Worm (Caenorhabditis elegans) whole organism, L1 larva: Measurements from ENCODE around the gene tsct-1.

Experiments used
- C16A3.4 ChIP-seq: fragments of 150-350 bp; optimal IDR thresholded peaks from 2 replicates; lab custom pipeline; 2014; ENCODE audit warnings: missing biosample characterization, missing genetic modification characterization
- F16B12.6 ChIP-seq: fragments of 150-350 bp; optimal IDR thresholded peaks from 2 replicates; lab custom pipeline; 2014; ENCODE audit warnings: missing biosample characterization, missing genetic modification characterization
- Y116A8C.19 ChIP-seq: sonication (generic microtip); optimal IDR thresholded peaks from 2 replicates; lab custom pipeline; 2016; ENCODE audit warnings: missing compliant biosample characterization, missing genetic modification characterization, borderline replicate concordance
- alr-1 ChIP-seq: fragments of 200-800 bp; sonication (Bioruptor generic); optimal IDR thresholded peaks from 2 replicates; lab custom pipeline; 2018; ENCODE audit warnings: borderline replicate concordance, mild to moderate bottlenecking, missing genetic modification characterization, missing compliant biosample characterization
- aly-2 ChIP-seq: fragments of 150-350 bp; optimal IDR thresholded peaks from 2 replicates; lab custom pipeline; 2014; ENCODE audit warnings: missing biosample characterization, missing genetic modification characterization
- ama-1 ChIP-seq: fragments of 150-350 bp; optimal IDR thresholded peaks from 2 replicates; lab custom pipeline; 2014
- blmp-1 ChIP-seq: fragments of 150-350 bp; optimal IDR thresholded peaks from 2 replicates; lab custom pipeline; 2014; ENCODE audit warnings: missing biosample characterization, missing genetic modification characterization
- ceh-63 ChIP-seq: fragments of 200-800 bp; sonication (Bioruptor generic); optimal IDR thresholded peaks from 2 replicates; lab custom pipeline; 2018; ENCODE audit warnings: mild to moderate bottlenecking, missing genetic modification characterization, missing compliant biosample characterization
- ceh-8 ChIP-seq: fragments of 200-800 bp; sonication (Bioruptor generic); optimal IDR thresholded peaks from 2 replicates; lab custom pipeline; 2018; ENCODE audit warnings: mild to moderate bottlenecking, missing genetic modification characterization, moderate library complexity, missing compliant biosample characterization
- ceh-88 ChIP-seq: fragments of 200-800 bp; sonication (Bioruptor generic); IDR thresholded peaks from 2 replicates; pipeline ENCODE4 v1.3.6; 2022; ENCODE audit warnings: missing genetic modification characterization, missing compliant biosample characterization
- egl-13 ChIP-seq: sonication (generic microtip); optimal IDR thresholded peaks from 2 replicates; lab custom pipeline; 2016; ENCODE audit warnings: missing genotype, missing genetic modification reagents, missing genetic modification characterization, missing compliant biosample characterization
- elt-2 ChIP-seq: sonication (generic microtip); optimal IDR thresholded peaks from 2 replicates; lab custom pipeline; 2016; ENCODE audit warnings: missing genetic modification characterization, mild to moderate bottlenecking, inconsistent platforms, missing compliant biosample characterization, missing genetic modification reagents
- elt-3 ChIP-seq, 6 experiments: fragments of 150-350 bp in 1 of 6; sonication (generic microtip); optimal IDR thresholded peaks; 2 replicates each; lab custom pipeline; 2017 to 2018; ENCODE audit warnings: missing biosample characterization in 6 of 6, missing genetic modification characterization in 6 of 6, inconsistent platforms in 1 of 6
- fkh-4 ChIP-seq: sonication (generic microtip); optimal IDR thresholded peaks from 2 replicates; lab custom pipeline; 2016; ENCODE audit warnings: missing compliant biosample characterization, missing genetic modification characterization, borderline replicate concordance
- fos-1 ChIP-seq: fragments of 150-350 bp; optimal IDR thresholded peaks from 2 replicates; lab custom pipeline; 2014; ENCODE audit warnings: missing biosample characterization, missing genetic modification characterization
- grh-1 ChIP-seq: fragments of 200-800 bp; sonication (Bioruptor generic); IDR thresholded peaks from 2 replicates; pipeline ENCODE4 v1.3.6; 2022; ENCODE audit warnings: missing genetic modification reagents, missing genetic modification characterization, missing compliant biosample characterization
- hlh-4 ChIP-seq: sonication (generic microtip); optimal IDR thresholded peaks from 2 replicates; lab custom pipeline; 2016; ENCODE audit warnings: mild to moderate bottlenecking, missing genetic modification characterization, missing compliant biosample characterization
- hpl-2 ChIP-seq: fragments of 150-350 bp; optimal IDR thresholded peaks from 2 replicates; lab custom pipeline; 2014; ENCODE audit warnings: missing biosample characterization, missing genetic modification reagents, missing genetic modification characterization
- lin-14 ChIP-seq: fragments of 200-800 bp; sonication (Bioruptor generic); optimal IDR thresholded peaks from 2 replicates; lab custom pipeline; 2018; ENCODE audit warnings: mild to moderate bottlenecking, missing genetic modification characterization, moderate library complexity, missing compliant biosample characterization
- lin-35 ChIP-seq, 2 experiments: fragments of 150-350 bp; optimal IDR thresholded peaks; 2 replicates each; lab custom pipeline; 2014; ENCODE audit warnings: missing biosample characterization in 2 of 2, missing genetic modification characterization in 2 of 2, missing genetic modification reagents in 2 of 2
- lir-3 ChIP-seq: sonication (generic microtip); optimal IDR thresholded peaks from 2 replicates; lab custom pipeline; 2016; ENCODE audit warnings: mild to moderate bottlenecking, missing genetic modification characterization, moderate library complexity, missing compliant biosample characterization; ENCODE audit not compliant: poor library complexity
- lsy-2 ChIP-seq, 2 experiments: fragments of 150-350 bp; optimal IDR thresholded peaks; 2 replicates each; lab custom pipeline; 2014; ENCODE audit warnings: missing biosample characterization in 2 of 2, missing genetic modification characterization in 2 of 2
- nhr-12 ChIP-seq: sonication (generic microtip); optimal IDR thresholded peaks from 2 replicates; lab custom pipeline; 2017; ENCODE audit warnings: missing biosample characterization, missing genetic modification characterization
- nhr-19 ChIP-seq: fragments of 200-800 bp; sonication (Bioruptor generic); conservative IDR thresholded peaks from 2 replicates; pipeline ENCODE4 v1.3.6; 2022; ENCODE audit warnings: missing genetic modification characterization, missing compliant biosample characterization
- nhr-20 ChIP-seq: sonication (generic microtip); optimal IDR thresholded peaks from 2 replicates; lab custom pipeline; 2016; ENCODE audit warnings: mild to moderate bottlenecking, missing genetic modification characterization, missing compliant biosample characterization
- nhr-47 ChIP-seq: sonication (generic microtip); optimal IDR thresholded peaks from 2 replicates; lab custom pipeline; 2016; ENCODE audit warnings: mild to moderate bottlenecking, missing genetic modification characterization, moderate library complexity, missing compliant biosample characterization
- nhr-71 ChIP-seq: sonication (generic microtip); optimal IDR thresholded peaks from 2 replicates; lab custom pipeline; 2016; ENCODE audit warnings: mild to moderate bottlenecking, missing genetic modification characterization, moderate library complexity, missing compliant biosample characterization
- nhr-85 ChIP-seq: sonication (generic microtip); peaks from one replicate; lab custom pipeline; 2016; ENCODE audit warnings: missing genetic modification characterization, inconsistent platforms, missing compliant biosample characterization
- nhr-90 ChIP-seq: sonication (generic microtip); optimal IDR thresholded peaks from 2 replicates; lab custom pipeline; 2016; ENCODE audit warnings: mild to moderate bottlenecking, missing genetic modification characterization, missing compliant biosample characterization; ENCODE audit not compliant: poor library complexity
- pag-3 ChIP-seq: sonication (generic microtip); optimal IDR thresholded peaks from 2 replicates; lab custom pipeline; 2017; ENCODE audit warnings: missing genetic modification characterization, mild to moderate bottlenecking, missing compliant biosample characterization, antibody characterized with exemption, borderline replicate concordance; ENCODE audit not compliant: insufficient read depth
- rnt-1 ChIP-seq: sonication (generic microtip); optimal IDR thresholded peaks from 2 replicates; lab custom pipeline; 2016; ENCODE audit warnings: mild to moderate bottlenecking, missing genetic modification characterization, moderate library complexity, missing compliant biosample characterization
- snpc-4 ChIP-seq: fragments of 150-350 bp; optimal IDR thresholded peaks from 2 replicates; lab custom pipeline; 2014; ENCODE audit warnings: missing biosample characterization, missing genetic modification characterization
- snu-23 ChIP-seq: sonication (generic microtip); optimal IDR thresholded peaks from 2 replicates; lab custom pipeline; 2016; ENCODE audit warnings: missing genetic modification characterization, missing compliant biosample characterization
- sptf-1 ChIP-seq: fragments of 150-350 bp; optimal IDR thresholded peaks from 2 replicates; lab custom pipeline; 2014; ENCODE audit warnings: missing biosample characterization, missing genetic modification characterization
- tbx-2 ChIP-seq: sonication (generic microtip); optimal IDR thresholded peaks from 2 replicates; lab custom pipeline; 2016; ENCODE audit warnings: missing genetic modification characterization, missing compliant biosample characterization
- unc-130 ChIP-seq: fragments of 150-350 bp; optimal IDR thresholded peaks from 2 replicates; lab custom pipeline; 2017; ENCODE audit warnings: missing biosample characterization, missing genetic modification characterization, inconsistent platforms
- zip-4 ChIP-seq: fragments of 200-800 bp; sonication (Bioruptor generic); optimal IDR thresholded peaks from 2 replicates; lab custom pipeline; 2018; ENCODE audit warnings: mild to moderate bottlenecking, missing genetic modification characterization, moderate library complexity, missing compliant biosample characterization
- ztf-11 ChIP-seq, 2 experiments: sonication (generic microtip); optimal IDR thresholded peaks; 2 replicates each; lab custom pipeline; 2016 to 2017; ENCODE audit warnings: missing genetic modification characterization in 2 of 2, missing biosample characterization in 1 of 2, missing compliant biosample characterization in 1 of 2

The tsct-1 gene

ce11 chrX:12413941-12414340 lies 20.0 kb upstream of the tsct-1 start, which contains the start of gene lin-2:
Gene lin-2 (minus strand): TSS chrX:12414041.
- TF ChIP-seq elt-2 (tag; lab: Kevin White, UChicago) (peak; percentile 3), ceh-63 (GFP tag; lab: Kevin White, UChicago) (no peak)

ce11 chrX:12415832-12416231 lies 18.1 kb upstream of the tsct-1 start:
- TF ChIP-seq sptf-1 (tag; lab: Kevin White, UChicago) (no peak), rnt-1 (peak; percentile 15), lin-14 (GFP tag; lab: Kevin White, UChicago) (peak; percentile 38)

- no peak for TF ChIP-seq Y116A8C.19
- TF ChIP-seq nhr-71 (tag; lab: Kevin White, UChicago): peak; percentile 67
- no peak for TF ChIP-seq snpc-4
- no peak for TF ChIP-seq ceh-8 (GFP tag; lab: Kevin White, UChicago)
- TF ChIP-seq unc-130 (tag; lab: Kevin White, UChicago): no peak
- TF ChIP-seq alr-1: no peak
- peak; percentile 29 for TF ChIP-seq nhr-90 (tag; lab: Kevin White, UChicago)
- no peak for TF ChIP-seq ztf-11 (tag; optimal IDR thresholded peaks at IDR 0.05; lab: Kevin White, UChicago)
- no peak for TF ChIP-seq zip-4 (GFP tag; lab: Kevin White, UChicago)
- peak; percentile 23 for TF ChIP-seq snu-23 (GFP tag; lab: Kevin White, UChicago)
- peak in 3 of 6 experiments; percentile 25 to 50 (median 38) for TF ChIP-seq elt-3 (tag; optimal IDR thresholded peaks at IDR 0.05; lab: Kevin White, UChicago)
- no peak for TF ChIP-seq fos-1
- TF ChIP-seq nhr-85: peak; percentile 87
- TF ChIP-seq grh-1: peak; percentile 88
- TF ChIP-seq tbx-2 (tag; lab: Kevin White, UChicago): peak; percentile 20
- no peak for TF ChIP-seq hpl-2 (GFP tag; lab: Kevin White, UChicago)
- TF ChIP-seq nhr-20 (tag; lab: Kevin White, UChicago): peak; percentile 70
- TF ChIP-seq nhr-19 (GFP tag; lab: Robert Waterston, UW): peak; percentile 48
- no peak for TF ChIP-seq lin-35 (GFP tag; optimal IDR thresholded peaks at IDR 0.05; lab: Kevin White, UChicago)
- peak; percentile 63 for TF ChIP-seq lin-14 (GFP tag; lab: Kevin White, UChicago)
- no peak for TF ChIP-seq egl-13 (tag; lab: Kevin White, UChicago)
- TF ChIP-seq pag-3 (tag; lab: Kevin White, UChicago): no peak
- TF ChIP-seq, all 84 proteins: peak for 10
These were observed 11.3 kb upstream of the tsct-1 start for ce11 chrX:12422580-12422979.

ce11 chrX:12425427-12425826 lies 8.5 kb upstream of the tsct-1 start, which contains the start of gene T24D3.2:
Gene T24D3.2 (plus strand): TSS chrX:12425730.
- TF ChIP-seq elt-3 (tag; optimal IDR thresholded peaks at IDR 0.05; lab: Kevin White, UChicago) (peak in 5 of 6 experiments; percentile 41 to 78 (median 66)), lsy-2 (tag; optimal IDR thresholded peaks at IDR 0.05; lab: Kevin White, UChicago) (no peak), nhr-47 (peak; percentile 18), nhr-19 (GFP tag; lab: Robert Waterston, UW) (peak; percentile 34), F16B12.6 (tag; lab: Kevin White, UChicago) (no peak), nhr-12 (tag; lab: Kevin White, UChicago) (no peak), blmp-1 (peak; percentile 83), zip-4 (GFP tag; lab: Kevin White, UChicago) (no peak), hpl-2 (GFP tag; lab: Kevin White, UChicago) (no peak), fkh-4 (tag; lab: Kevin White, UChicago) (no peak), ama-1 (lab: Kevin White, UChicago) (no peak), nhr-71 (tag; lab: Kevin White, UChicago) (peak; percentile 72), lin-14 (GFP tag; lab: Kevin White, UChicago) (peak; percentile 62), Y116A8C.19 (no peak), lin-35 (GFP tag; optimal IDR thresholded peaks at IDR 0.05; lab: Kevin White, UChicago) (peak in 1 of 2 experiments; percentile 12), nhr-90 (tag; lab: Kevin White, UChicago) (peak; percentile 36), lir-3 (no peak), nhr-20 (tag; lab: Kevin White, UChicago) (peak; percentile 68), ceh-88 (GFP tag; lab: Robert Waterston, UW) (no peak), hlh-4 (tag; lab: Kevin White, UChicago) (no peak), C16A3.4 (no peak), nhr-85 (peak; percentile 87), ztf-11 (tag; optimal IDR thresholded peaks at IDR 0.05; lab: Kevin White, UChicago) (no peak), aly-2 (tag; lab: Kevin White, UChicago) (no peak), tbx-2 (tag; lab: Kevin White, UChicago) (peak; percentile 66), snu-23 (GFP tag; lab: Kevin White, UChicago) (peak; percentile 33)
